Worm (Caenorhabditis elegans) whole organism, L4 larva: ENCODE data around the gene H08M01.1.

ENCODE experiments used
- F44E2.7 ChIP-seq: fragments of 200-800 bp; sonication (Bioruptor generic); IDR thresholded peaks from 2 replicates; pipeline ENCODE4 v2.1.2; 2022; ENCODE audit warnings: missing genetic modification characterization, missing compliant biosample characterization
- F49E8.2 ChIP-seq: sonication (generic microtip); optimal IDR thresholded peaks from 2 replicates; lab custom pipeline; 2016; ENCODE audit warnings: missing compliant biosample characterization, mild to moderate bottlenecking, missing genetic modification characterization, borderline replicate concordance
- R02D3.7 ChIP-seq: fragments of 150-350 bp; sonication (generic microtip); optimal IDR thresholded peaks from 3 replicates; lab custom pipeline; 2014; ENCODE audit warnings: missing biosample characterization, missing genetic modification characterization
- T26A8.4 ChIP-seq: fragments of 200-800 bp; sonication (Bioruptor generic); IDR thresholded peaks from 2 replicates; pipeline ENCODE4 v1.3.6; 2022; ENCODE audit warnings: missing genetic modification characterization, missing compliant biosample characterization
- aha-1 ChIP-seq: fragments of 150-350 bp; peaks from one replicate; lab custom pipeline; 2014; ENCODE audit warnings: missing biosample characterization, missing genetic modification characterization
- aly-2 ChIP-seq: sonication (generic microtip); optimal IDR thresholded peaks from 2 replicates; lab custom pipeline; 2018; ENCODE audit warnings: missing biosample characterization, missing genetic modification characterization
- ama-1 ChIP-seq: fragments of 150-350 bp; optimal IDR thresholded peaks from 2 replicates; lab custom pipeline; 2014; ENCODE audit warnings: inconsistent platforms, mixed read lengths
- ceh-20 ChIP-seq: fragments of 200-800 bp; sonication (Bioruptor generic); IDR thresholded peaks from 2 replicates; pipeline ENCODE4 v1.3.6; 2022; ENCODE audit warnings: missing genetic modification reagents, missing genetic modification characterization, missing compliant biosample characterization
- ceh-28 ChIP-seq: fragments of 150-350 bp; optimal IDR thresholded peaks from 2 replicates; lab custom pipeline; 2014; ENCODE audit warnings: missing biosample characterization, missing genetic modification reagents, missing genetic modification characterization
- ceh-32 ChIP-seq: sonication (generic microtip); optimal IDR thresholded peaks from 2 replicates; lab custom pipeline; 2016; ENCODE audit warnings: mild to moderate bottlenecking, missing genetic modification characterization, missing compliant biosample characterization; ENCODE audit not compliant: poor library complexity
- ceh-44 ChIP-seq: fragments of 200-800 bp; sonication (Bioruptor generic); IDR thresholded peaks from 2 replicates; pipeline ENCODE4 v1.3.6; 2022; ENCODE audit warnings: missing genetic modification reagents, missing genetic modification characterization, missing compliant biosample characterization
- ces-1 ChIP-seq: fragments of 150-350 bp; sonication (generic microtip); optimal IDR thresholded peaks from 4 replicates; lab custom pipeline; 2014; ENCODE audit warnings: missing biosample characterization, missing genetic modification reagents, missing genetic modification characterization
- cey-2 ChIP-seq: sonication (generic microtip); optimal IDR thresholded peaks from 3 replicates; lab custom pipeline; 2017; ENCODE audit warnings: missing genetic modification characterization, mild to moderate bottlenecking, missing compliant biosample characterization, antibody characterized with exemption, borderline replicate concordance; ENCODE audit not compliant: insufficient read depth
- daf-12 ChIP-seq: fragments of 150-350 bp; optimal IDR thresholded peaks from 2 replicates; lab custom pipeline; 2014; ENCODE audit warnings: missing biosample characterization, missing genetic modification reagents, missing genetic modification characterization
- daf-16 ChIP-seq, 3 experiments: sonication (generic microtip); optimal IDR thresholded peaks; 2 replicates each; lab custom pipeline; 2016 to 2017; ENCODE audit warnings: missing genetic modification characterization in 3 of 3, missing genetic modification reagents in 3 of 3, mild to moderate bottlenecking in 2 of 3, missing compliant biosample characterization in 2 of 3, missing biosample characterization in 1 of 3, moderate library complexity in 1 of 3
- daf-8 ChIP-seq: fragments of 200-800 bp; sonication (Bioruptor generic); IDR thresholded peaks from 2 replicates; pipeline ENCODE4 v1.3.6; 2022; ENCODE audit warnings: missing genetic modification characterization, missing compliant biosample characterization
- dmd-8 ChIP-seq: fragments of 200-800 bp; sonication (Bioruptor generic); IDR thresholded peaks from 2 replicates; pipeline ENCODE4 v1.3.6; 2022; ENCODE audit warnings: missing genetic modification characterization, missing compliant biosample characterization
- dpl-1 ChIP-seq: fragments of 150-350 bp; optimal IDR thresholded peaks from 2 replicates; lab custom pipeline; 2014; ENCODE audit warnings: missing biosample characterization, missing genetic modification reagents, missing genetic modification characterization
- duxl-1 ChIP-seq: sonication (generic microtip); optimal IDR thresholded peaks from 2 replicates; lab custom pipeline; 2016; ENCODE audit warnings: mild to moderate bottlenecking, missing genetic modification characterization, moderate library complexity, missing compliant biosample characterization; ENCODE audit not compliant: poor library complexity
- egl-27 ChIP-seq: sonication (generic microtip); optimal IDR thresholded peaks from 3 replicates; lab custom pipeline; 2017; ENCODE audit warnings: missing biosample characterization, missing genetic modification reagents, missing genetic modification characterization
- fkh-10 ChIP-seq: fragments of 150-350 bp; optimal IDR thresholded peaks from 2 replicates; lab custom pipeline; 2014; ENCODE audit warnings: missing biosample characterization, missing genetic modification reagents, missing genetic modification characterization
- fos-1 ChIP-seq: fragments of 150-350 bp; optimal IDR thresholded peaks from 2 replicates; lab custom pipeline; 2014; ENCODE audit warnings: missing biosample characterization, missing genetic modification characterization
- hif-1 ChIP-seq, 2 experiments: sonication (generic microtip); optimal IDR thresholded peaks; 2 replicates each; lab custom pipeline; 2016 to 2017; ENCODE audit warnings: missing compliant biosample characterization in 2 of 2, missing genetic modification characterization in 2 of 2, missing genetic modification reagents in 2 of 2, missing genotype in 2 of 2, mild to moderate bottlenecking in 1 of 2
- hlh-30 ChIP-seq: sonication (generic microtip); optimal IDR thresholded peaks from 2 replicates; lab custom pipeline; 2017; ENCODE audit warnings: antibody characterized with exemption, mild to moderate bottlenecking, missing genetic modification characterization, missing compliant biosample characterization; ENCODE audit not compliant: insufficient read depth
- lim-7 ChIP-seq: fragments of 200-800 bp; sonication (Bioruptor generic); IDR thresholded peaks from 2 replicates; pipeline ENCODE4 v1.3.6; 2022; ENCODE audit warnings: missing genetic modification characterization, missing compliant biosample characterization
- lin-1 ChIP-seq: fragments of 200-800 bp; sonication (Bioruptor generic); IDR thresholded peaks from 2 replicates; pipeline ENCODE4 v1.3.6; 2022; ENCODE audit warnings: missing genetic modification reagents, missing genetic modification characterization, missing compliant biosample characterization
- lin-13 ChIP-seq: fragments of 150-350 bp; optimal IDR thresholded peaks from 2 replicates; lab custom pipeline; 2014; ENCODE audit warnings: missing biosample characterization, missing genetic modification reagents, missing genetic modification characterization
- lin-15B ChIP-seq: fragments of 150-350 bp; sonication (generic microtip); optimal IDR thresholded peaks from 3 replicates; lab custom pipeline; 2014; ENCODE audit warnings: missing biosample characterization, missing genetic modification characterization
- lin-38 ChIP-seq: fragments of 200-800 bp; sonication (Bioruptor generic); IDR thresholded peaks from 2 replicates; pipeline ENCODE4 v1.3.6; 2022; ENCODE audit warnings: missing genetic modification reagents, missing genetic modification characterization, missing compliant biosample characterization
- lir-3 ChIP-seq: sonication (generic microtip); optimal IDR thresholded peaks from 2 replicates; lab custom pipeline; 2016; ENCODE audit warnings: mild to moderate bottlenecking, missing genetic modification characterization, missing compliant biosample characterization
- lsy-2 ChIP-seq, 2 experiments: fragments of 150-350 bp in 1 of 2; sonication (generic microtip) in 1 of 2; optimal IDR thresholded peaks; 2 replicates each; lab custom pipeline; 2014 to 2017; ENCODE audit warnings: missing biosample characterization in 2 of 2, missing genetic modification characterization in 2 of 2
- madf-5 ChIP-seq, 2 experiments: fragments of 200-800 bp; sonication (Bioruptor generic); IDR thresholded peaks; 2 replicates each; pipeline ENCODE4 v1.3.6; 2022; ENCODE audit warnings: missing compliant biosample characterization in 2 of 2, missing genetic modification characterization in 2 of 2
- madf-9 ChIP-seq: fragments of 200-800 bp; sonication (Bioruptor generic); conservative IDR thresholded peaks from 2 replicates; pipeline ENCODE4 v1.3.6; 2022; ENCODE audit warnings: missing genetic modification reagents, missing genetic modification characterization, missing compliant biosample characterization
- mdt-29 ChIP-seq: fragments of 200-800 bp; sonication (Bioruptor generic); IDR thresholded peaks from 2 replicates; pipeline ENCODE4 v1.3.6; 2022; ENCODE audit warnings: missing genetic modification reagents, missing genetic modification characterization, missing compliant biosample characterization
- mes-2 ChIP-seq: sonication (generic microtip); optimal IDR thresholded peaks from 2 replicates; lab custom pipeline; 2016; ENCODE audit warnings: missing genotype, mild to moderate bottlenecking, missing genetic modification characterization, missing compliant biosample characterization; ENCODE audit not compliant: poor library complexity, severe bottlenecking
- mxl-2 ChIP-seq: fragments of 200-800 bp; sonication (Bioruptor generic); conservative IDR thresholded peaks from 2 replicates; pipeline ENCODE4 v1.3.6; 2022; ENCODE audit warnings: missing genetic modification reagents, missing genetic modification characterization, missing compliant biosample characterization
- nhr-10 ChIP-seq: fragments of 150-350 bp; optimal IDR thresholded peaks from 2 replicates; lab custom pipeline; 2014; ENCODE audit warnings: missing biosample characterization, missing genetic modification characterization
- nhr-28 ChIP-seq: fragments of 150-350 bp; optimal IDR thresholded peaks from 2 replicates; lab custom pipeline; 2014; ENCODE audit warnings: missing biosample characterization, missing genetic modification characterization
- nhr-6 ChIP-seq: fragments of 150-350 bp; optimal IDR thresholded peaks from 2 replicates; lab custom pipeline; 2014; ENCODE audit warnings: missing biosample characterization, missing genetic modification characterization
- nhr-77 ChIP-seq: fragments of 150-350 bp; optimal IDR thresholded peaks from 2 replicates; lab custom pipeline; 2014; ENCODE audit warnings: missing biosample characterization, missing genetic modification characterization
- rbr-2 ChIP-seq: sonication (generic microtip); optimal IDR thresholded peaks from 2 replicates; lab custom pipeline; 2016; ENCODE audit warnings: missing genotype, missing genetic modification characterization, missing compliant biosample characterization
- saeg-2 ChIP-seq: fragments of 200-800 bp; sonication (Bioruptor generic); IDR thresholded peaks from 2 replicates; pipeline ENCODE4 v1.3.6; 2022; ENCODE audit warnings: missing genetic modification reagents, missing genetic modification characterization, missing compliant biosample characterization
- set-16 ChIP-seq: fragments of 200-800 bp; sonication (Bioruptor generic); IDR thresholded peaks from 2 replicates; pipeline ENCODE4 v1.3.6; 2022; ENCODE audit warnings: missing genetic modification reagents, missing genetic modification characterization, missing compliant biosample characterization
- skn-1 ChIP-seq: fragments of 150-350 bp; optimal IDR thresholded peaks from 2 replicates; lab custom pipeline; 2014; ENCODE audit warnings: missing biosample characterization, missing genetic modification characterization
- snpc-1.2 ChIP-seq: fragments of 200-800 bp; sonication (Bioruptor generic); IDR thresholded peaks from 2 replicates; pipeline ENCODE4 v1.3.6; 2022; ENCODE audit warnings: missing genetic modification reagents, missing genetic modification characterization, missing compliant biosample characterization
- snpc-4 ChIP-seq: fragments of 150-350 bp; optimal IDR thresholded peaks from 2 replicates; lab custom pipeline; 2014; ENCODE audit warnings: missing biosample characterization, missing genetic modification characterization
- unc-130 ChIP-seq: sonication (generic microtip); optimal IDR thresholded peaks from 2 replicates; lab custom pipeline; 2016; ENCODE audit warnings: missing genetic modification reagents, missing genetic modification characterization, missing compliant biosample characterization
- unc-39 ChIP-seq: sonication (generic microtip); optimal IDR thresholded peaks from 2 replicates; lab custom pipeline; 2017; ENCODE audit warnings: missing biosample characterization, missing genetic modification characterization
- unc-62 ChIP-seq, 3 experiments: fragments of 150-350 bp in 1 of 3; sonication (generic microtip); optimal IDR thresholded peaks in 2 of 3; peaks in 1 of 3; 1 replicate in 1 of 3; 2 replicates in 2 of 3; lab custom pipeline; 2014 to 2017; ENCODE audit warnings: missing biosample characterization in 3 of 3, missing genetic modification characterization in 3 of 3, missing genetic modification reagents in 3 of 3, missing genotype in 1 of 3
- zfp-2 ChIP-seq: sonication (generic microtip); optimal IDR thresholded peaks from 2 replicates; lab custom pipeline; 2016; ENCODE audit warnings: mild to moderate bottlenecking, missing genetic modification characterization, missing compliant biosample characterization
- ztf-7 ChIP-seq: fragments of 150-350 bp; optimal IDR thresholded peaks from 2 replicates; lab custom pipeline; 2014; ENCODE audit warnings: missing biosample characterization, missing genetic modification characterization

The H08M01.1 gene

DNA sequence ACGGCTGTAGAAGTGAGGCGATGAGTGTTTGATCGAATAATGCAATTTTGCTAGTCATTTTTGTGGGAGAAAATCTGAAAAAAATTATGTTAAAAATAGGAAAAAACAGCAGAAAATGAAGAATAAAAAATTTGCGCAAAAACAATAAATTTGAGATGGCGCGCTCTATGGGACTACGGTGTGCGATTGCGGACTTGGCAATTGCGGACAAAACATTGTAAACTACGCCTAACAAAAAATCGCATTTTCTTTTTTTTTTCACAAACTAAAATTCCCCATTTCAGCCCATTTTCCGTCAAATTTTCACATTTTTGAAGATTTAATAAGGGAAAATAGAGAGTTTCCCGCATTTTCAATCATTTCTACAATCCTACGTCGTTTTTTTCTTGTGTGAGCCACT is 47.5 kb downstream of the H08M01.1 start, which contains the start of the genes sas-6 and Y45F10D.7 (continued):
- no peak for TF ChIP-seq madf-5 (GFP tag; IDR thresholded peaks at IDR 0.05; lab: Robert Waterston, UW)
- TF ChIP-seq lin-1 (GFP tag; lab: Robert Waterston, UW), result no peak
- TF ChIP-seq ceh-32 (tag; lab: Kevin White, UChicago), result no peak
- no peak for TF ChIP-seq egl-27 (tag; lab: Kevin White, UChicago)
- TF ChIP-seq saeg-2 (GFP tag; lab: Robert Waterston, UW), result no peak
- no peak for TF ChIP-seq lim-7
- no peak for TF ChIP-seq F44E2.7 (GFP tag; lab: Robert Waterston, UW)
- peak; percentile 44 for TF ChIP-seq unc-130 (GFP tag; lab: Kevin White, UChicago)
- TF ChIP-seq nhr-10 (tag; lab: Kevin White, UChicago), result no peak
- TF ChIP-seq aha-1 (tag; lab: Kevin White, UChicago), result peak; percentile 96
- TF ChIP-seq daf-16 (GFP tag; optimal IDR thresholded peaks at IDR 0.05; lab: Kevin White, UChicago), result no peak
- no peak for TF ChIP-seq daf-16 (tag; optimal IDR thresholded peaks at IDR 0.05; lab: Kevin White, UChicago)
- TF ChIP-seq R02D3.7 (tag; lab: Kevin White, UChicago), result no peak
- no peak for TF ChIP-seq ceh-20 (GFP tag; lab: Robert Waterston, UW)
- TF ChIP-seq lsy-2 (tag; optimal IDR thresholded peaks at IDR 0.05; lab: Kevin White, UChicago), result peak; percentile 92 to 99
- TF ChIP-seq lin-13 (GFP tag; lab: Kevin White, UChicago), result peak; percentile 61
- no peak for TF ChIP-seq T26A8.4 (GFP tag; lab: Robert Waterston, UW)
- no peak for TF ChIP-seq lin-15B
- TF ChIP-seq ztf-7 (tag; lab: Kevin White, UChicago), result peak; percentile 17
- no peak for TF ChIP-seq unc-39
- no peak for TF ChIP-seq cey-2
- no peak for TF ChIP-seq ceh-44
- peak in 1 of 2 experiments; percentile 40 for TF ChIP-seq hif-1 (tag; optimal IDR thresholded peaks at IDR 0.05; lab: Kevin White, UChicago)
- peak; percentile 72 for TF ChIP-seq hlh-30 (tag; lab: Kevin White, UChicago)
- TF ChIP-seq fkh-10 (GFP tag; lab: Kevin White, UChicago), result peak; percentile 11
- no peak for TF ChIP-seq fos-1 (tag; lab: Kevin White, UChicago)
- TF ChIP-seq dpl-1 (GFP tag; lab: Kevin White, UChicago), result peak; percentile 89
- TF ChIP-seq zfp-2 (tag; lab: Kevin White, UChicago), result no peak
- TF ChIP-seq snpc-1.2 (GFP tag; lab: Robert Waterston, UW), result peak; percentile 93
- no peak for TF ChIP-seq set-16
- no peak for TF ChIP-seq duxl-1 (tag; lab: Kevin White, UChicago)
- no peak for TF ChIP-seq dmd-8 (GFP tag; lab: Robert Waterston, UW)
- TF ChIP-seq madf-9 (GFP tag; lab: Robert Waterston, UW), result no peak
- no peak for TF ChIP-seq ceh-28 (tag; lab: Kevin White, UChicago)
- peak; percentile 21 for TF ChIP-seq nhr-6
- no peak for TF ChIP-seq F49E8.2
- TF ChIP-seq mdt-29 (GFP tag; lab: Robert Waterston, UW), result no peak
- no peak for TF ChIP-seq nhr-77 (tag; lab: Kevin White, UChicago)
- TF ChIP-seq aly-2, result no peak
- TF ChIP-seq ces-1, result no peak
- TF ChIP-seq mes-2, result peak; percentile 83
- no peak for TF ChIP-seq daf-12 (tag; lab: Kevin White, UChicago)
- TF ChIP-seq snpc-4 (tag; lab: Kevin White, UChicago), result peak; percentile 22
- no peak for TF ChIP-seq lir-3 (tag; lab: Kevin White, UChicago)
- peak; percentile 7 for TF ChIP-seq nhr-28 (tag; lab: Kevin White, UChicago)
- no peak for TF ChIP-seq mxl-2 (GFP tag; lab: Robert Waterston, UW)
- TF ChIP-seq lin-38 (GFP tag; lab: Robert Waterston, UW), result peak; percentile 67
- no peak for TF ChIP-seq daf-8 (GFP tag; lab: Robert Waterston, UW)
- peak in 1 of 2 experiments; percentile 40 for TF ChIP-seq unc-62 (GFP tag; optimal IDR thresholded peaks at IDR 0.05 in 1 of 2; lab: Kevin White, UChicago)
- no peak for TF ChIP-seq unc-62 (tag; optimal IDR thresholded peaks at IDR 0.05; lab: Kevin White, UChicago)
- peak; percentile 11 for TF ChIP-seq ama-1 (lab: Kevin White, UChicago)
- no peak for TF ChIP-seq skn-1 (tag; lab: Kevin White, UChicago)
- peak; percentile 19 for TF ChIP-seq rbr-2 (tag; lab: Kevin White, UChicago)
